Fruit fly (Drosophila melanogaster) whole organism, embryonic: Measurements from ENCODE around the gene CG7987.
A peak's percentile ranks its signal among the peaks of the same experiment; 100 is the strongest.

Experiments
- Atf-2 ChIP-seq: fragments of 200-800 bp; sonication (Bioruptor generic); optimal IDR thresholded peaks from 2 replicates; lab custom pipeline; 2016; ENCODE audit warnings: missing biosample characterization, missing genetic modification characterization
- Blimp-1 ChIP-seq: fragments of 200-800 bp; sonication (Bioruptor generic); optimal IDR thresholded peaks from 3 replicates; lab custom pipeline; 2018; ENCODE audit warnings: missing biosample characterization, missing genetic modification characterization, mild to moderate bottlenecking, moderate library complexity, missing genetic modification reagents
- CG10654 ChIP-seq: fragments of 200-800 bp; sonication (Bioruptor generic); optimal IDR thresholded peaks from 2 replicates; lab custom pipeline; 2016; ENCODE audit warnings: missing biosample characterization, missing genetic modification characterization
- CG11456 ChIP-seq: fragments of 200-800 bp; sonication (Bioruptor generic); IDR thresholded peaks from 3 replicates; pipeline ENCODE4 v1.3.6; 2022; ENCODE audit warnings: missing biosample characterization, missing genetic modification characterization
- CG12219 ChIP-seq: fragments of 200-800 bp; sonication (Bioruptor generic); optimal IDR thresholded peaks from 3 replicates; lab custom pipeline; 2018; ENCODE audit warnings: missing biosample characterization, mild to moderate bottlenecking, missing genetic modification characterization
- CG12299 ChIP-seq: fragments of 200-800 bp; sonication (Bioruptor generic); optimal IDR thresholded peaks from 2 replicates; lab custom pipeline; 2018; ENCODE audit warnings: missing biosample characterization, mild to moderate bottlenecking, missing genetic modification characterization
- CG15601 ChIP-seq: fragments of 200-800 bp; sonication (Bioruptor generic); optimal IDR thresholded peaks from 3 replicates; lab custom pipeline; 2019; ENCODE audit warnings: missing biosample characterization, mild to moderate bottlenecking, missing genetic modification characterization, moderate library complexity
- CG17612 ChIP-seq: fragments of 200-800 bp; sonication (Bioruptor generic); IDR thresholded peaks from 2 replicates; pipeline ENCODE4 v1.3.6; 2022; ENCODE audit warnings: missing biosample characterization, missing genetic modification characterization
- CG18619 ChIP-seq: fragments of 200-800 bp; sonication (Bioruptor generic); optimal IDR thresholded peaks from 3 replicates; lab custom pipeline; 2017; ENCODE audit warnings: missing biosample characterization, mild to moderate bottlenecking, missing genetic modification characterization
- CG3163 ChIP-seq: fragments of 200-800 bp; sonication (Bioruptor generic); optimal IDR thresholded peaks from 3 replicates; lab custom pipeline; 2016; ENCODE audit warnings: missing biosample characterization, missing genetic modification characterization
- CG33213 ChIP-seq: fragments of 200-800 bp; sonication (Bioruptor generic); optimal IDR thresholded peaks from 3 replicates; lab custom pipeline; 2016; ENCODE audit warnings: missing biosample characterization, missing genetic modification characterization
- CG34224 ChIP-seq: fragments of 200-800 bp; sonication (Bioruptor generic); IDR thresholded peaks from 3 replicates; pipeline ENCODE4 v1.3.6; 2022; ENCODE audit warnings: missing biosample characterization, missing genetic modification characterization; ENCODE audit not compliant: partially characterized antibody
- CG3995 ChIP-seq: fragments of 200-800 bp; sonication (Bioruptor generic); optimal IDR thresholded peaks from 3 replicates; lab custom pipeline; 2016; ENCODE audit warnings: missing biosample characterization, missing genetic modification characterization
- CG4617 ChIP-seq: fragments of 200-800 bp; sonication (Bioruptor generic); optimal IDR thresholded peaks from 3 replicates; lab custom pipeline; 2016; ENCODE audit warnings: missing biosample characterization, missing genetic modification characterization, borderline replicate concordance
- CG4854 ChIP-seq: fragments of 200-800 bp; sonication (Bioruptor generic); optimal IDR thresholded peaks from 2 replicates; lab custom pipeline; 2016; ENCODE audit warnings: missing biosample characterization, missing genetic modification characterization, inconsistent platforms
- CG5180 ChIP-seq: fragments of 200-800 bp; sonication (Bioruptor generic); optimal IDR thresholded peaks from 3 replicates; lab custom pipeline; 2017; ENCODE audit warnings: missing biosample characterization, missing genetic modification characterization, mild to moderate bottlenecking, moderate library complexity, missing genetic modification reagents
- CG7987 ChIP-seq: fragments of 200-800 bp; sonication (Bioruptor generic); optimal IDR thresholded peaks from 2 replicates; lab custom pipeline; 2018; ENCODE audit warnings: missing biosample characterization, mild to moderate bottlenecking, missing genetic modification characterization, moderate library complexity
- CG8290 ChIP-seq, 3 experiments: fragments of 200-800 bp; sonication (Bioruptor generic); optimal IDR thresholded peaks; 2 replicates each; lab custom pipeline; 2016 to 2019; ENCODE audit warnings: missing biosample characterization in 3 of 3, missing genetic modification characterization in 3 of 3, mild to moderate bottlenecking in 2 of 3, moderate library complexity in 1 of 3
- CG9932 ChIP-seq: fragments of 200-800 bp; sonication (Bioruptor generic); IDR thresholded peaks from 2 replicates; pipeline ENCODE4 v1.3.6; 2022; ENCODE audit warnings: missing biosample characterization, missing genetic modification characterization
- E2f1 ChIP-seq: fragments of 200-800 bp; sonication (Bioruptor generic); IDR thresholded peaks from 2 replicates; pipeline ENCODE4 v1.3.6; 2022; ENCODE audit warnings: missing biosample characterization, missing genetic modification characterization
- HLH54F ChIP-seq: fragments of 200-800 bp; sonication (Bioruptor generic); optimal IDR thresholded peaks from 3 replicates; lab custom pipeline; 2016; ENCODE audit warnings: missing biosample characterization, missing genetic modification characterization
- Hand ChIP-seq: fragments of 200-800 bp; sonication (Bioruptor generic); optimal IDR thresholded peaks from 2 replicates; lab custom pipeline; 2017; ENCODE audit warnings: mild to moderate bottlenecking, missing biosample characterization, missing genetic modification reagents, missing genetic modification characterization
- HmgD ChIP-seq: fragments of 200-800 bp; sonication (Bioruptor generic); optimal IDR thresholded peaks from 3 replicates; lab custom pipeline; 2016; ENCODE audit warnings: missing biosample characterization, missing genetic modification characterization
- Lhr ChIP-seq: fragments of 200-800 bp; sonication (Bioruptor generic); optimal IDR thresholded peaks from 3 replicates; lab custom pipeline; 2017; ENCODE audit warnings: mild to moderate bottlenecking, missing biosample characterization, missing genetic modification reagents, missing genetic modification characterization
- Max ChIP-seq: fragments of 200-800 bp; sonication (Bioruptor generic); optimal IDR thresholded peaks from 2 replicates; lab custom pipeline; 2016; ENCODE audit warnings: missing biosample characterization, mild to moderate bottlenecking, missing genetic modification characterization
- NfI ChIP-seq: fragments of 200-800 bp; sonication (Bioruptor generic); optimal IDR thresholded peaks from 3 replicates; lab custom pipeline; 2018; ENCODE audit warnings: missing biosample characterization, mild to moderate bottlenecking, missing genetic modification characterization, moderate library complexity
- Oli ChIP-seq: fragments of 200-800 bp; sonication (Bioruptor generic); optimal IDR thresholded peaks from 2 replicates; lab custom pipeline; 2018; ENCODE audit warnings: missing biosample characterization, mild to moderate bottlenecking, missing genetic modification characterization, moderate library complexity
- Pdp1 ChIP-seq, 2 experiments: fragments of 200-800 bp; sonication (Bioruptor generic); optimal IDR thresholded peaks; 3 replicates each; lab custom pipeline; 2016; ENCODE audit warnings: missing biosample characterization in 2 of 2, missing genetic modification characterization in 2 of 2, mild to moderate bottlenecking in 1 of 2, moderate library complexity in 1 of 2
- Sry-δ ChIP-seq: fragments of 200-800 bp; sonication (Bioruptor generic); optimal IDR thresholded peaks from 2 replicates; lab custom pipeline; 2016; ENCODE audit warnings: missing biosample characterization, missing genetic modification characterization
- Tbp ChIP-seq: fragments of >200 bp; optimal IDR thresholded peaks from 2 replicates; lab custom pipeline; 2018; ENCODE audit warnings: missing biosample characterization, missing genetic modification characterization
- Xrp1 ChIP-seq: fragments of 200-800 bp; sonication (Bioruptor generic); IDR thresholded peaks from 2 replicates; pipeline ENCODE4 v1.3.6; 2022; ENCODE audit warnings: missing biosample characterization, missing genetic modification characterization
- bcd ChIP-seq: fragments of 200-800 bp; sonication (Bioruptor generic); optimal IDR thresholded peaks from 2 replicates; lab custom pipeline; 2017; ENCODE audit warnings: missing biosample characterization, mild to moderate bottlenecking, missing genetic modification characterization
- chn ChIP-seq: fragments of 200-800 bp; sonication (Bioruptor generic); optimal IDR thresholded peaks from 2 replicates; lab custom pipeline; 2016; ENCODE audit warnings: missing biosample characterization, missing genetic modification characterization
- fd64A ChIP-seq: fragments of 200-800 bp; sonication (Bioruptor generic); optimal IDR thresholded peaks from 3 replicates; lab custom pipeline; 2018; ENCODE audit warnings: missing biosample characterization, mild to moderate bottlenecking, missing genetic modification characterization
- gfzf ChIP-seq: fragments of 200-800 bp; sonication (Bioruptor generic); optimal IDR thresholded peaks from 2 replicates; lab custom pipeline; 2016; ENCODE audit warnings: missing biosample characterization, mild to moderate bottlenecking, missing genetic modification characterization, moderate library complexity
- grau ChIP-seq: fragments of 200-800 bp; optimal IDR thresholded peaks from 3 replicates; lab custom pipeline; 2019; ENCODE audit warnings: missing biosample characterization, mild to moderate bottlenecking, missing genetic modification characterization, moderate library complexity
- h ChIP-seq: fragments of >200 bp; optimal IDR thresholded peaks from 2 replicates; lab custom pipeline; 2017
- hbn ChIP-seq: fragments of 200-800 bp; sonication (Bioruptor generic); IDR thresholded peaks from 2 replicates; pipeline ENCODE4 v1.3.6; 2022; ENCODE audit warnings: missing biosample characterization, missing genetic modification characterization; ENCODE audit not compliant: partially characterized antibody
- mirr ChIP-seq: fragments of 200-800 bp; sonication (Bioruptor generic); optimal IDR thresholded peaks from 3 replicates; lab custom pipeline; 2018; ENCODE audit warnings: missing biosample characterization, mild to moderate bottlenecking, missing genetic modification characterization
- mld ChIP-seq: fragments of 200-800 bp; sonication (Bioruptor generic); IDR thresholded peaks from 3 replicates; pipeline ENCODE4 v1.3.6; 2022; ENCODE audit warnings: missing biosample characterization, missing genetic modification characterization; ENCODE audit not compliant: partially characterized antibody
- pho ChIP-seq: fragments of 200-800 bp; sonication (Bioruptor generic); optimal IDR thresholded peaks from 2 replicates; lab custom pipeline; 2016; ENCODE audit warnings: missing biosample characterization, missing genetic modification characterization
- pum ChIP-seq: fragments of 200-800 bp; sonication (Bioruptor generic); optimal IDR thresholded peaks from 2 replicates; lab custom pipeline; 2016; ENCODE audit warnings: missing biosample characterization, missing genetic modification characterization
- row ChIP-seq: fragments of 200-800 bp; sonication (Bioruptor generic); IDR thresholded peaks from 3 replicates; pipeline ENCODE4 v1.3.6; 2022; ENCODE audit warnings: missing biosample characterization, missing genetic modification characterization
- sisA ChIP-seq: fragments of 200-800 bp; sonication (Bioruptor generic); IDR thresholded peaks from 2 replicates; pipeline ENCODE4 v1.3.6; 2022; ENCODE audit warnings: missing biosample characterization, missing genetic modification characterization
- ttk ChIP-seq: fragments of 200-800 bp; sonication (Bioruptor generic); IDR thresholded peaks from 2 replicates; pipeline ENCODE4 v2.1.2; 2022; ENCODE audit warnings: missing biosample characterization, missing genetic modification characterization
- unc-4 ChIP-seq: fragments of 200-800 bp; sonication (Bioruptor generic); IDR thresholded peaks from 2 replicates; pipeline ENCODE4 v1.3.6; 2022; ENCODE audit warnings: missing biosample characterization, missing genetic modification characterization; ENCODE audit not compliant: partially characterized antibody
- wek ChIP-seq: fragments of 200-800 bp; sonication (Bioruptor generic); optimal IDR thresholded peaks from 3 replicates; lab custom pipeline; 2018; ENCODE audit warnings: missing biosample characterization, mild to moderate bottlenecking, missing genetic modification characterization, moderate library complexity
- zen2 ChIP-seq: fragments of 200-800 bp; sonication (Bioruptor generic); IDR thresholded peaks from 3 replicates; pipeline ENCODE4 v1.3.6; 2022; ENCODE audit warnings: missing biosample characterization, missing genetic modification characterization; ENCODE audit not compliant: partially characterized antibody
- zfh2 ChIP-seq: fragments of 200-800 bp; sonication (Bioruptor generic); optimal IDR thresholded peaks from 2 replicates; lab custom pipeline; 2016; ENCODE audit warnings: missing biosample characterization, missing genetic modification characterization

Gene CG7987

dm6 chr3R:14558383-14558883 is 17.3 kb downstream of the CG7987 start (continued):
- TF ChIP-seq CG12299 (tag; lab: Kevin White, UChicago) (peak; percentile 88), CG17612 (GFP tag; lab: Robert Waterston, UW) (peak; percentile 63), row (GFP tag; lab: Robert Waterston, UW) (peak; percentile 90), chn (GFP tag; lab: Kevin White, UChicago) (peak; percentile 83), Atf-2 (peak; percentile 88), ttk (GFP tag; lab: Robert Waterston, UW) (peak; percentile 85; the same call in 1 of the 2 replicates), grau (tag; lab: Kevin White, UChicago) (peak; percentile 93), CG10654 (GFP tag; lab: Kevin White, UChicago) (peak; percentile 84), E2f1 (GFP tag; lab: Robert Waterston, UW) (peak; percentile 78), CG33213 (peak; percentile 78), wek (GFP tag; lab: Kevin White, UChicago) (peak; percentile 55), mirr (GFP tag; lab: Kevin White, UChicago) (peak; percentile 64), CG12219 (peak; percentile 90), h (lab: Kevin White, UChicago) (no peak), Hand (GFP tag; lab: Kevin White, UChicago) (peak; percentile 91), CG11456 (GFP tag; lab: Robert Waterston, UW) (peak; percentile 83), NfI (GFP tag; lab: Kevin White, UChicago) (peak; percentile 94), zen2 (no peak), Oli (tag; lab: Kevin White, UChicago) (peak; percentile 95), Tbp (no peak), bcd (GFP tag; lab: Kevin White, UChicago) (peak; percentile 94), HLH54F (GFP tag; lab: Kevin White, UChicago) (peak; percentile 89), pum (GFP tag; lab: Kevin White, UChicago) (peak; percentile 79), zfh2 (peak; percentile 86), Lhr (GFP tag; lab: Kevin White, UChicago) (peak; percentile 58), CG3163 (GFP tag; lab: Kevin White, UChicago) (peak; percentile 89), CG3995 (GFP tag; lab: Kevin White, UChicago) (peak; percentile 67), CG9932 (peak; percentile 81), Max (GFP tag; lab: Kevin White, UChicago) (peak; percentile 88), hbn (GFP tag; lab: Robert Waterston, UW) (no peak), Xrp1 (GFP tag; lab: Robert Waterston, UW) (peak; percentile 82), CG18619 (GFP tag; lab: Kevin White, UChicago) (peak; percentile 91), CG4617 (GFP tag; lab: Kevin White, UChicago) (peak; percentile 59), CG34224 (GFP tag; lab: Robert Waterston, UW) (no peak), fd64A (GFP tag; lab: Kevin White, UChicago) (peak; percentile 61), Sry-δ (GFP tag; lab: Kevin White, UChicago) (peak; percentile 57), CG5180 (peak; percentile 85), HmgD (GFP tag; lab: Kevin White, UChicago) (peak; percentile 64), CG15601 (tag; lab: Kevin White, UChicago) (peak; percentile 81), sisA (GFP tag; lab: Robert Waterston, UW) (peak; percentile 88), CG7987 (GFP tag; lab: Kevin White, UChicago) (peak; percentile 75), unc-4 (GFP tag; lab: Robert Waterston, UW) (no peak), gfzf (GFP tag; lab: Kevin White, UChicago) (peak; percentile 9), CG4854 (GFP tag; lab: Kevin White, UChicago) (peak; percentile 84), pho (peak; percentile 93), Blimp-1 (GFP tag; lab: Kevin White, UChicago) (peak; percentile 89), Pdp1 (GFP tag; optimal IDR thresholded peaks at IDR 0.05; lab: Kevin White, UChicago) (peak; percentile 82), CG8290 (GFP tag; optimal IDR thresholded peaks at IDR 0.05; lab: Kevin White, UChicago) (no peak), CG8290 (tag; optimal IDR thresholded peaks at IDR 0.05; lab: Kevin White, UChicago) (peak in 1 of 2 experiments; percentile 60), mld (GFP tag; lab: Robert Waterston, UW) (no peak)
